Worm (Caenorhabditis elegans) whole organism, L4 larva: ENCODE data around the gene ZK757.2.

ENCODE experiments used
- arid-1 ChIP-seq: fragments of 200-800 bp; sonication (Bioruptor generic); conservative IDR thresholded peaks from 2 replicates; pipeline ENCODE4 v1.3.6; 2022; ENCODE audit warnings: missing genetic modification reagents, missing genetic modification characterization, missing compliant biosample characterization
- dpl-1 ChIP-seq: fragments of 150-350 bp; optimal IDR thresholded peaks from 2 replicates; lab custom pipeline; 2014; ENCODE audit warnings: missing biosample characterization, missing genetic modification reagents, missing genetic modification characterization
- lin-1 ChIP-seq: fragments of 200-800 bp; sonication (Bioruptor generic); IDR thresholded peaks from 2 replicates; pipeline ENCODE4 v1.3.6; 2022; ENCODE audit warnings: missing genetic modification reagents, missing genetic modification characterization, missing compliant biosample characterization
- nhr-102 ChIP-seq: sonication (generic microtip); optimal IDR thresholded peaks from 2 replicates; lab custom pipeline; 2016; ENCODE audit warnings: mild to moderate bottlenecking, missing genetic modification characterization, moderate library complexity, missing compliant biosample characterization
- nhr-76 ChIP-seq: fragments of 150-350 bp; optimal IDR thresholded peaks from 2 replicates; lab custom pipeline; 2014; ENCODE audit warnings: missing biosample characterization, missing genetic modification characterization
- unc-62 ChIP-seq, 3 experiments: fragments of 150-350 bp in 1 of 3; sonication (generic microtip); optimal IDR thresholded peaks in 2 of 3; peaks in 1 of 3; 1 replicate in 1 of 3; 2 replicates in 2 of 3; lab custom pipeline; 2014 to 2017; ENCODE audit warnings: missing biosample characterization in 3 of 3, missing genetic modification characterization in 3 of 3, missing genetic modification reagents in 3 of 3, missing genotype in 1 of 3
- zag-1 ChIP-seq: fragments of 150-350 bp; optimal IDR thresholded peaks from 2 replicates; lab custom pipeline; 2014; ENCODE audit warnings: missing biosample characterization, missing genetic modification characterization

ce11 chrIII:9908769-9909168 lies 30.0 kb upstream of the ZK757.2 start:
- TF ChIP-seq nhr-102 (tag; lab: Kevin White, UChicago) (no peak), unc-62 (GFP tag; optimal IDR thresholded peaks at IDR 0.05 in 1 of 2; lab: Kevin White, UChicago) (no peak), unc-62 (tag; optimal IDR thresholded peaks at IDR 0.05; lab: Kevin White, UChicago) (no peak), dpl-1 (GFP tag; lab: Kevin White, UChicago) (no peak), lin-1 (GFP tag; lab: Robert Waterston, UW) (no peak), nhr-76 (tag; lab: Kevin White, UChicago) (no peak), zag-1 (tag; lab: Kevin White, UChicago) (no peak), arid-1 (GFP tag; lab: Robert Waterston, UW) (no peak)
